Fruit fly (Drosophila melanogaster): ENCODE data around the gene CG5126.
A peak's percentile ranks its signal among the peaks of the same experiment; 100 is the strongest.

CG5126 gene

DNA sequence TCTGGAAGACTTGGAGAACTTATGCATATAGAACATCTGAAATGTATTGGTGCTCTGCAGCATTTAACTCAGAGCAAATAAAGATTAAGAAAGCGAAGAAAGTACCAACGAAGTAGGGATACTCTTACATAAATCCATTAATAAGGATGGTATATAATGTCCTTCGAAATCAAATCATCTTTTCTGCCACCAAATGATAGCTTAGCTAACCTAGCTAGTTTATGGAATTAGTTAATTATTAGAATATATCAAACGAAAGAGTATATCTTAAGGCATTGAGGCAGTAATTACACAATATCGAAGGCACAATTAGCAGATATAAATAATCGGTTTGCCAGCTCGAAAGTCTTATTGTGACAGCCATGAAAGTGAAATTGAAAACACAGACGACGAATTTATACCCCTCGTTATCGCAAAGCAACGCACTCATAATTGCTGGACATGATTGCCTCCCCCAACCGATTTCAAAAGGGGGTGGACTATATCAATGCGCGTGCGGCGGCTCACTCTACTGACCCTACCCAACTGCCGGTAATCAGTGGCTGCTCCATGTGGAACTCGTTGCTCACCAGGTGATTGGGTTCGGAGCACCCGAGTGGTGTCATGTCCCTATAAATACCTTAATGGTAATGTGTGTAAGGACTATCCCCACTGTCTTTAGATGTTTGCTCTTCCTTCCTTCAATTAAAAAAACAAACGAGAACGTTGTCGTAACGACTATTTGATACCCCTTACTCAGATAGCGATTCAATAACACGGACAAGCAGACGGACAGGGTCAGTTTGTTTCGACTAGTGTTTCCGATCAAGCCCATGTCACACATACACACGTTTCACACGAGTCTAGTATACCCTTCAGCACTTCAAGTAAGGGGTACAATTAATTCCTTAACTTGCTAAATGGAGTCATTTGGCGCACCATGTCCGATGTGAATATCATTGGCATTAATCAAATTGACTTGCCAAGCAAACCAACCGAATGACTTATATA lies 39.2 kb downstream of the CG5126 start (continued):
- no peak for TF ChIP-seq eyg (GFP tag; optimal IDR thresholded peaks at IDR 0.05)
- no peak for TF ChIP-seq CG5953 (GFP tag; IDR thresholded peaks at IDR 0.05)
- TF ChIP-seq pzg (GFP tag; optimal IDR thresholded peaks at IDR 0.05) = no peak
- no peak for TF ChIP-seq Nf-YA (GFP tag; IDR thresholded peaks at IDR 0.05)
- TF ChIP-seq CG12155 (GFP tag; optimal IDR thresholded peaks at IDR 0.05) = peak; percentile 39
- TF ChIP-seq disco-r (GFP tag; optimal IDR thresholded peaks at IDR 0.05) = no peak
- no peak for TF ChIP-seq CG8478 (optimal IDR thresholded peaks at IDR 0.05)
- no peak for TF ChIP-seq Opbp (GFP tag; IDR thresholded peaks at IDR 0.05; ENCODE audit: partially characterized antibody)
- peak; percentile 54 for TF ChIP-seq CG15269 (tag; optimal IDR thresholded peaks at IDR 0.05)
- TF ChIP-seq B-H2 (GFP tag; optimal IDR thresholded peaks at IDR 0.05) = no peak
- peak; percentile 47 for TF ChIP-seq sisA (GFP tag; IDR thresholded peaks at IDR 0.05)
- peak; percentile 64 for TF ChIP-seq lilli (GFP tag; optimal IDR thresholded peaks at IDR 0.05)
- TF ChIP-seq Hr39 (optimal IDR thresholded peaks at IDR 0.05) = no peak
- no peak for TF ChIP-seq CG17186 (GFP tag; optimal IDR thresholded peaks at IDR 0.05)
- no peak for TF ChIP-seq knrl (GFP tag; IDR thresholded peaks at IDR 0.05; ENCODE audit: partially characterized antibody)
- TF ChIP-seq btn (GFP tag; optimal IDR thresholded peaks at IDR 0.05) = no peak
- TF ChIP-seq Kr (GFP tag; optimal IDR thresholded peaks at IDR 0.05) = no peak
- TF ChIP-seq CG32767 (GFP tag; IDR thresholded peaks at IDR 0.05) = 0 out of 2 replicates have a peak, but pooled peaks have one; percentile 40
- no peak for TF ChIP-seq insv (GFP tag; optimal IDR thresholded peaks at IDR 0.05)
- peak; percentile 59 for TF ChIP-seq Hsf (GFP tag; optimal IDR thresholded peaks at IDR 0.05)
- peak; percentile 23 for TF ChIP-seq salm (tag; optimal IDR thresholded peaks at IDR 0.05)
- TF ChIP-seq HmgD (GFP tag; optimal IDR thresholded peaks at IDR 0.05) = no peak
- TF ChIP-seq p53 (GFP tag; optimal IDR thresholded peaks at IDR 0.05) = no peak
- TF ChIP-seq zen (tag; optimal IDR thresholded peaks at IDR 0.05) = peak; percentile 5
- TF ChIP-seq CG17802 (tag; optimal IDR thresholded peaks at IDR 0.05) = peak; percentile 7
- no peak for TF ChIP-seq tna (GFP tag; IDR thresholded peaks at IDR 0.05; ENCODE audit: partially characterized antibody)
- TF ChIP-seq trh (GFP tag; optimal IDR thresholded peaks at IDR 0.05) = no peak
- TF ChIP-seq Blimp-1 (GFP tag; optimal IDR thresholded peaks at IDR 0.05) = peak; percentile 72
- TF ChIP-seq Adf1 (GFP tag; IDR thresholded peaks at IDR 0.05) = no peak
- TF ChIP-seq jumu (GFP tag; optimal IDR thresholded peaks at IDR 0.05) = no peak
- peak; percentile 39 for TF ChIP-seq Hr3 (GFP tag; optimal IDR thresholded peaks at IDR 0.05)
- TF ChIP-seq CG11085 (GFP tag; IDR thresholded peaks at IDR 0.05) = no peak
- TF ChIP-seq chm (GFP tag; IDR thresholded peaks at IDR 0.05) = no peak
- TF ChIP-seq ham (GFP tag; IDR thresholded peaks at IDR 0.05) = no peak
- TF ChIP-seq Hmx (GFP tag; optimal IDR thresholded peaks at IDR 0.05) = no peak
- TF ChIP-seq CG8290 (GFP tag; optimal IDR thresholded peaks at IDR 0.05) = no peak
- TF ChIP-seq CG8290 (tag; optimal IDR thresholded peaks at IDR 0.05) = peak in 1 of 2 experiments; percentile 57
- TF ChIP-seq twi (tag; optimal IDR thresholded peaks at IDR 0.05) = peak; percentile 9
- peak; percentile 34 for TF ChIP-seq CG15514 (GFP tag; optimal IDR thresholded peaks at IDR 0.05)
- peak; percentile 24 for TF ChIP-seq CG4854 (GFP tag; optimal IDR thresholded peaks at IDR 0.05)
- TF ChIP-seq eve (GFP tag; optimal IDR thresholded peaks at IDR 0.05) = no peak
- TF ChIP-seq gfzf (GFP tag; optimal IDR thresholded peaks at IDR 0.05) = no peak
- TF ChIP-seq CG15696 (tag; optimal IDR thresholded peaks at IDR 0.05) = no peak
- TF ChIP-seq Xrp1 (GFP tag; IDR thresholded peaks at IDR 0.05) = peak; percentile 63
- no peak for TF ChIP-seq BEAF-32 (GFP tag; optimal IDR thresholded peaks at IDR 0.05)
- 0 out of 3 replicates have a peak, but pooled peaks have one; percentile 43 for TF ChIP-seq Optix (GFP tag; IDR thresholded peaks at IDR 0.05)
- TF ChIP-seq CG2116 (GFP tag; optimal IDR thresholded peaks at IDR 0.05) = no peak
- peak; percentile 33 for TF ChIP-seq CG4820 (GFP tag; optimal IDR thresholded peaks at IDR 0.05)
- TF ChIP-seq CG11504 (tag; optimal IDR thresholded peaks at IDR 0.05) = no peak
- no peak for TF ChIP-seq CG42726 (GFP tag; IDR thresholded peaks at IDR 0.05; ENCODE audit: partially characterized antibody)

Measured in whole organism, embryonic.